Fruit fly (Drosophila melanogaster): Measurements from ENCODE around the gene sim.

DNA sequence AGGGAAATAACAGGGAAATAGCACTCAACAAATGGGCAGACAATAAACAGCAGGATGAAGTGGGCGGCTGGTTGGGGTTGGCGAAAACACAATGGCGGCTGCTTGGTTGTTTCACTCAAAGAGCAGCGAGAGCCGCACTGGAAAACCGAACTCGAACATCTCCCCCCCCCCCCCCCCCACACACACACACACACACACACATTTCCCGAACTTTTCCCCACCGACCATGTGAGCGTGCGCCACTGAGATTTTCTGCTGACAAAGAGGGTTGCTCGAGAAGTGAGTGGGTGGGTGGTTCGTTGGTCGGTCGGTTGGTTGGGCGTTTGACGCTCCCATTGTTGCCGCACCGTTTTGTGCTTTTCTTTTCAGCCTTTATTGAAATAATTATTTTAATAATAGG, 15.6 kb downstream of the sim start:
- no peak for TF ChIP-seq tj (GFP tag; optimal IDR thresholded peaks at IDR 0.05)
- TF ChIP-seq Crg-1 (GFP tag; optimal IDR thresholded peaks at IDR 0.05): no peak

Measured in whole organism, adult.